Worm (Caenorhabditis elegans): ENCODE measurements around the gene msp-33.

Gene msp-33

DNA sequence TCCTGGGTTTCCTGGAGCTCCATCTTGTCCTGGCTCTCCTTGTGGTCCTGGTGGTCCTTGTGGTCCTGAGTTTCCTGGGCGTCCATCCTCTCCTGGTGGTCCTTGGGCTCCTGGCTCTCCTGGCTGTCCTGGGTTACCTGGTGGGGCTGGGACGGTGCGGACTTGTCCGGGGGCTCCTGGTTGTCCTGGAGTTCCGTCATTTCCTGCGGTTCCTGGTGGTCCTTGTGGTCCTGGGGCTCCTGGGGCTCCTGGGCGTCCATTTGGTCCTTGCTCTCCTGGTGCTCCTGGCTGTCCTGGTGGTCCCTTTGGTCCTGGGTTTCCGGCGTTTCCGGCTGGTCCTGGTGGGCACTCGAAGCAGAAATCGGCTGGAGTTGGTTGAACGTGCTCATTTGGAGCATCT, 20.1 kb downstream of the msp-33 start:
- TF ChIP-seq set-16 (GFP tag; IDR thresholded peaks at IDR 0.05) (peak; percentile 98), madf-5 (GFP tag; IDR thresholded peaks at IDR 0.05) (0 out of 4 replicates have a peak, but pooled peaks of 1 of the 2 experiments have one; percentile 49), F26F4.8 (GFP tag; conservative IDR thresholded peaks at IDR 0.05) (0 out of 2 replicates have a peak, but pooled peaks have one; percentile 24), Y48G9A.11 (GFP tag; IDR thresholded peaks at IDR 0.05) (0 out of 2 replicates have a peak, but pooled peaks have one; percentile 13), T26A8.4 (GFP tag; IDR thresholded peaks at IDR 0.05) (0 out of 2 replicates have a peak, but pooled peaks have one; percentile 17)

DNA sequence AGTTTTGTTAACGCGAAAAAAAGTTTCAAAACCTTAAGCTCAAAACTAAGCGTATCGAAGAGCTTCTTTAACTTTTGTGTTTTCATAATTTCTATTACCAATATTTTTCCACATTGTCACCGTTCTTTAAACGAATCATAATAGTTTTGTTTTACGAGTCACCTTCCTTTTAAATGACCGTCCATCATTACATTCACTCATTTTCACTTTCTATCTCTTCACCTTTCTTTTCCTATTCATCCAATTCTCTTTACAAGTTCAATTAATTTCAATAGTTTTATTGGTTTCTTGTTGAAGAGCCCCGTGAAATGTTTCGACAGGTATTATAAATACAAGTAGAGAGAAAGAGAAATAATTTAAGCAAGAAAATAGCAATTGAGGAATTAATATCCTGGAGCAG, 20.7 kb downstream of the msp-33 start:
- TF ChIP-seq daf-12 (tag; optimal IDR thresholded peaks at IDR 0.05) = no peak
- no peak for TF ChIP-seq saeg-2 (GFP tag; IDR thresholded peaks at IDR 0.05)
- TF ChIP-seq nhr-25 (tag; optimal IDR thresholded peaks at IDR 0.05; ENCODE audit: borderline replicate concordance, insufficient read depth) = no peak
- TF ChIP-seq ceh-82 (tag; optimal IDR thresholded peaks at IDR 0.05) = peak; percentile 20

DNA sequence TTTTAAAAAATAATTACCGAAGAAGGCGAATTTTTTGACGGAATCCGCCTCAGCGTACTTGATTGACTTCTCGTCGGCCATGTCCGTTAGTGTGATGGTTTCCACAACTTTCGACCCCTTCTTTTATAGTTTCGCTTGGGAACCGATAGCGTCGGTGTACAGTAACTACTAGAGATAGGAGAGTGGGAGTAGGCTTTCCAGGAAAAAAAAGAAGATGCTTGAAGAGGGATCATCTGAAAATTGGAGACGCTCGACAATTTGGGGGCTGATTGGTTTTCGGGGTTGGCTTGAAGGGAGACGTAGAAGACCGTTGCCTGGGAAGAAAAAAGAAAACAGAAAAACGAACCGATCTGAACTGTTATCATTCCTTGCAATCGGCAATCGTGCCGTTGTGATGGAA, 21.8 kb downstream of the msp-33 start, which contains the start of gene col-20:
Gene col-20 (minus strand): TSS at position 101 of the 400 bp plus-strand sequence.
- TF ChIP-seq D1046.2 (GFP tag; IDR thresholded peaks at IDR 0.05) (no peak), mep-1 (tag; optimal IDR thresholded peaks at IDR 0.05) (no peak), nhr-237 (tag; optimal IDR thresholded peaks at IDR 0.05) (no peak), saeg-2 (GFP tag; IDR thresholded peaks at IDR 0.05) (no peak), zip-11 (GFP tag; IDR thresholded peaks at IDR 0.05) (no peak)

DNA sequence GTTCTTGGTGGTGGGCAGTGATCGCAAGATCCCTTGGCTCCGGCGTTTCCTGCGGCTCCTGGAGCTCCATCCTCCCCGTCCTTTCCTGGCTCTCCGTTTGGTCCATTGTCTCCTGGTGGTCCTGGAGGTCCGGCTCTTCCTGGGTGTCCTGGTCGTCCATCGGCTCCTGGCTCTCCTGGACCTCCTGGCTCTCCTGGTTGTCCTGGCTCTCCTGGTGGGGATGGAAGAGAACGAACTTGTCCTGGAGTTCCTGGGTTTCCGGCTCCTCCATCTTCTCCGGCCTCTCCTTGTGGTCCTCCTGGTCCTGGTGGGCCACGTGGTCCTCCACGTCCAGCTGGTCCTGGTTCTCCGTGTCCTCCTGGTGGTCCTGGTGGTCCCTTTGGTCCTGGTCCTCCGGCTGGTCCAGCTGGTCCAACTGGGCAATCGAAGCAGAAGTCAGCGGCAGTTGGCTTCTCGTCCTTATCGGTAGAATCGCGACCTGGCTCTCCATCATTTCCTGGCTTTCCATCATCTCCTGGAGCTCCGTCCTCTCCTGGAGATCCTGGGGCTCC, 22.6 kb downstream of the msp-33 start:
- TF ChIP-seq mdt-29 (GFP tag; IDR thresholded peaks at IDR 0.05) (no peak), lin-38 (GFP tag; IDR thresholded peaks at IDR 0.05) (no peak), egl-43 (GFP tag; IDR thresholded peaks at IDR 0.05) (0 out of 2 replicates have a peak, but pooled peaks have one; percentile 33), set-16 (GFP tag; IDR thresholded peaks at IDR 0.05) (peak; percentile 98), madf-5 (GFP tag; IDR thresholded peaks at IDR 0.05) (no peak), fkh-10 (GFP tag; optimal IDR thresholded peaks at IDR 0.05) (no peak), lir-3 (tag; optimal IDR thresholded peaks at IDR 0.05) (no peak), madf-9 (GFP tag; conservative IDR thresholded peaks at IDR 0.05) (peak; percentile 2; the same call in 1 of the 2 replicates), lin-13 (GFP tag; optimal IDR thresholded peaks at IDR 0.05) (no peak), Y48G9A.11 (GFP tag; IDR thresholded peaks at IDR 0.05) (no peak), aha-1 (tag) (peak; percentile 7), ctbp-1 (GFP tag; IDR thresholded peaks at IDR 0.05) (0 out of 2 replicates have a peak, but pooled peaks have one; percentile 29), ceh-28 (tag; optimal IDR thresholded peaks at IDR 0.05) (no peak), unc-62 (GFP tag; optimal IDR thresholded peaks at IDR 0.05 in 1 of 2) (no peak), unc-62 (tag; optimal IDR thresholded peaks at IDR 0.05) (no peak)

DNA sequence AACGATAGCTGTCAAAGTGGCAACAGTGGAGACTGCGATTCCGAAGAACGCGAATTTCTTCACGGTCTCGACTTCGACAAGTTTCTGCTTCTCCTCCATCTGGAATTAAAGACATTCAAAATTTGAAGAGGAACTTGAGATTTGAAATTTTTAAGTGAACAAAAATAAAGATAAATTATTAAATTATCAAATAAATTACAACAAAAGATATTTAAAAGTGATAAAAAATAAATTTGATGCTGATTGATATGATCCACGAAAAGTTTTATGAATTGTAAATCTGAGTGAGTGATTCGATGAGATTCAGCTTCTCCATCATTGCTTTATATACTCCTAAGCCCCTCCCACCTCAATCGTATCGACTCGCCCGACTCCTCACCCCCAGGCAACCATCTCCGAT, 25.0 kb downstream of the msp-33 start, which contains the start of gene col-17:
Gene col-17 (minus strand): TSS at position 101 of the 400 bp plus-strand sequence.
- TF ChIP-seq R02D3.7 (tag; optimal IDR thresholded peaks at IDR 0.05) = no peak
- TF ChIP-seq hif-1 (tag; optimal IDR thresholded peaks at IDR 0.05) = no peak
- no peak for TF ChIP-seq F44E2.7 (GFP tag; IDR thresholded peaks at IDR 0.05)
- TF ChIP-seq nhr-111 (GFP tag; optimal IDR thresholded peaks at IDR 0.05) = no peak
- TF ChIP-seq attf-4 (tag; optimal IDR thresholded peaks at IDR 0.05) = no peak
- TF ChIP-seq ceh-28 (tag; optimal IDR thresholded peaks at IDR 0.05) = no peak
- TF ChIP-seq daf-12 (tag; optimal IDR thresholded peaks at IDR 0.05) = no peak
- no peak for TF ChIP-seq snpc-4 (tag; optimal IDR thresholded peaks at IDR 0.05)
- TF ChIP-seq mes-2 (tag; optimal IDR thresholded peaks at IDR 0.05; ENCODE audit: poor library complexity, severe bottlenecking) = no peak

All from whole organism, L4 larva.